Worm (Caenorhabditis elegans): Measurements from ENCODE around the gene gcy-37.

ce11 chrIV:2111300-2111874 lies 47.6 kb downstream of the gcy-37 start, which contains the start of gene che-6:
- TF ChIP-seq lsy-2 (tag; optimal IDR thresholded peaks at IDR 0.05) (peak in 1 of 2 experiments; percentile 12), hmg-1.1 (GFP tag; IDR thresholded peaks at IDR 0.05) (no peak), madf-5 (GFP tag; IDR thresholded peaks at IDR 0.05) (no peak), skn-1 (tag; optimal IDR thresholded peaks at IDR 0.05) (no peak), nhr-10 (tag; optimal IDR thresholded peaks at IDR 0.05) (no peak), lin-38 (GFP tag; IDR thresholded peaks at IDR 0.05) (peak; percentile 58), unc-39 (tag; optimal IDR thresholded peaks at IDR 0.05) (no peak), lin-13 (GFP tag; optimal IDR thresholded peaks at IDR 0.05) (no peak), lin-39 (tag; optimal IDR thresholded peaks at IDR 0.05) (no peak), ztf-11 (tag; optimal IDR thresholded peaks at IDR 0.05) (no peak), egl-43 (GFP tag; IDR thresholded peaks at IDR 0.05) (no peak)
